Worm (Caenorhabditis elegans) whole organism, midembryonic: ENCODE data around the gene F02C12.3.

Experiments
- T22C8.4 ChIP-seq: fragments of 200-800 bp; sonication (Bioruptor generic); IDR thresholded peaks from 2 replicates; pipeline ENCODE4 v1.3.6; 2022; ENCODE audit warnings: missing genetic modification characterization, missing compliant biosample characterization
- cog-1 ChIP-seq: sonication (generic microtip); optimal IDR thresholded peaks from 2 replicates; lab custom pipeline; 2016; ENCODE audit warnings: missing genetic modification characterization, missing compliant biosample characterization
- flt-1 ChIP-seq: fragments of 200-800 bp; sonication (Bioruptor generic); IDR thresholded peaks from 2 replicates; pipeline ENCODE4 v1.3.6; 2022; ENCODE audit warnings: missing genetic modification characterization, missing compliant biosample characterization
- med-1 ChIP-seq: sonication (generic microtip); optimal IDR thresholded peaks from 2 replicates; lab custom pipeline; 2017; ENCODE audit warnings: missing genetic modification characterization, mild to moderate bottlenecking, missing compliant biosample characterization, antibody characterized with exemption, missing genetic modification reagents; ENCODE audit not compliant: insufficient read depth
- ref-1 ChIP-seq: fragments of 200-800 bp; sonication (Bioruptor generic); conservative IDR thresholded peaks from 2 replicates; pipeline ENCODE4 v1.3.6; 2022; ENCODE audit warnings: missing genetic modification reagents, missing genetic modification characterization, missing compliant biosample characterization
- tab-1 ChIP-seq: fragments of 200-800 bp; sonication (Bioruptor generic); IDR thresholded peaks from 2 replicates; pipeline ENCODE4 v1.3.6; 2022; ENCODE audit warnings: missing genetic modification characterization, missing compliant biosample characterization
- ztf-29 ChIP-seq: fragments of 200-800 bp; sonication (Bioruptor generic); IDR thresholded peaks from 2 replicates; pipeline ENCODE4 v1.3.6; 2022; ENCODE audit warnings: missing genetic modification reagents, missing genetic modification characterization, missing compliant biosample characterization

DNA sequence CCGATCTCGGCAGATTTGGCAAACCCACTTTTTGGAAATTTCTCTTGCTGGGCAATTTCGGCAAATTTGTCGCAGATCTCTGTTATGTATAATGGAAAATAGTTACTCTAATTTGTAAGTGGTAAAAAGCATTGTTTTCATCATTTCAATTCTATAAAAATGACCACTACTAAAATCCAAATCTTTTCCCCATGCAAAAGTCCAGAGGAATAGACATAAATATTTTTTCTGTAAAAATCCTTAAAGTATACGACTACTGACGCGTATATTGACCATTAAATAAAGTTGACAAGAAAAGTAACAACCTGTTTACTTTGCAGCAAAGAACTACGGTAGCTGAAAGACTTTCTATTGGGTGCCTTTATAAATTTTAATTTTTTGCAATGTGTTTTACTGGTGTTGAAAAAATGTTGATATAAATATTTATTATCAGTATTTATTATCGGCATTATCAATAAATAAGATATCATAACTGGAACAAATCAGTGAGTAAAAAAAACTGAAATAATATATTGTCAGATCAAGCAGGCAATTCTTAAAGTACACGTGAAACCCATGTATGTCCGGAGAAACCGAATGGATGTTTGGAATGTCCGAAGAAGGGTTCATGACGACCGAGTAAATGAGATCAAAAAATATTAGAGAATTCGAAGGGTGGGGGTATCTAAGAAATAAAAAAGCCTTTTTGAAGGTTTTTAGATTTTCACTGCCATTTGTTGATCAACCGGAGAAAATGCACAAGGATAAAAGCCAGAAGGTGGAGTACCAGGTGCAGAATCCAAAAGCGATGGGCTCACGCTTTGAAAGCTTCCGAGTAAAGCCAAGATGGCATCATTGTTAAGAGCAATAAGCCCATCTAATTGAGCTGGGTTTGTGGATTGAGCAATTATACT, 47.3 kb upstream of the F02C12.3 start:
- TF ChIP-seq tab-1 (GFP tag; lab: Robert Waterston, UW) = no peak
- no peak for TF ChIP-seq T22C8.4 (GFP tag; lab: Robert Waterston, UW)
- no peak for TF ChIP-seq ztf-29 (GFP tag; lab: Robert Waterston, UW)
- TF ChIP-seq ref-1 (GFP tag; lab: Robert Waterston, UW) = no peak
- no peak for TF ChIP-seq med-1
- no peak for TF ChIP-seq flt-1 (GFP tag; lab: Robert Waterston, UW)
- TF ChIP-seq cog-1 (tag; lab: Kevin White, UChicago) = no peak
